Worm (Caenorhabditis elegans) whole organism, L4 larva: ENCODE results near the gene C29F5.1.
A peak's percentile ranks its signal among the peaks of the same experiment; 100 is the strongest.

Experiments
- F10B5.3 ChIP-seq: sonication (generic microtip); optimal IDR thresholded peaks from 2 replicates; lab custom pipeline; 2016; ENCODE audit warnings: mild to moderate bottlenecking, missing genetic modification characterization, missing compliant biosample characterization
- F26F4.8 ChIP-seq: fragments of 200-800 bp; sonication (Bioruptor generic); conservative IDR thresholded peaks from 2 replicates; pipeline ENCODE4 v1.3.6; 2022; ENCODE audit warnings: missing genetic modification characterization, missing compliant biosample characterization
- R02D3.7 ChIP-seq: fragments of 150-350 bp; sonication (generic microtip); optimal IDR thresholded peaks from 3 replicates; lab custom pipeline; 2014; ENCODE audit warnings: missing biosample characterization, missing genetic modification characterization
- Y105C5A.15 ChIP-seq: fragments of 200-800 bp; sonication (Bioruptor generic); IDR thresholded peaks from 2 replicates; pipeline ENCODE4 v1.3.6; 2022; ENCODE audit warnings: missing genetic modification characterization, missing compliant biosample characterization
- Y75B8A.6 ChIP-seq: fragments of 200-800 bp; sonication (Bioruptor generic); IDR thresholded peaks from 2 replicates; pipeline ENCODE4 v1.3.6; 2022; ENCODE audit warnings: missing genetic modification reagents, missing genetic modification characterization, missing compliant biosample characterization
- aly-2 ChIP-seq: sonication (generic microtip); optimal IDR thresholded peaks from 2 replicates; lab custom pipeline; 2018; ENCODE audit warnings: missing biosample characterization, missing genetic modification characterization
- ceh-82 ChIP-seq: sonication (generic microtip); optimal IDR thresholded peaks from 2 replicates; lab custom pipeline; 2017; ENCODE audit warnings: missing biosample characterization, missing genetic modification characterization
- daf-8 ChIP-seq: fragments of 200-800 bp; sonication (Bioruptor generic); IDR thresholded peaks from 2 replicates; pipeline ENCODE4 v1.3.6; 2022; ENCODE audit warnings: missing genetic modification characterization, missing compliant biosample characterization
- dpl-1 ChIP-seq: fragments of 150-350 bp; optimal IDR thresholded peaks from 2 replicates; lab custom pipeline; 2014; ENCODE audit warnings: missing biosample characterization, missing genetic modification reagents, missing genetic modification characterization
- duxl-1 ChIP-seq: sonication (generic microtip); optimal IDR thresholded peaks from 2 replicates; lab custom pipeline; 2016; ENCODE audit warnings: mild to moderate bottlenecking, missing genetic modification characterization, moderate library complexity, missing compliant biosample characterization; ENCODE audit not compliant: poor library complexity
- egl-43 ChIP-seq: fragments of 200-800 bp; sonication (Bioruptor generic); IDR thresholded peaks from 2 replicates; pipeline ENCODE4 v1.3.6; 2022; ENCODE audit warnings: missing genetic modification reagents, missing genetic modification characterization, missing compliant biosample characterization
- hif-1 ChIP-seq, 2 experiments: sonication (generic microtip); optimal IDR thresholded peaks; 2 replicates each; lab custom pipeline; 2016 to 2017; ENCODE audit warnings: missing compliant biosample characterization in 2 of 2, missing genetic modification characterization in 2 of 2, missing genetic modification reagents in 2 of 2, missing genotype in 2 of 2, mild to moderate bottlenecking in 1 of 2
- hlh-11 ChIP-seq: fragments of 200-800 bp; sonication (Bioruptor generic); optimal IDR thresholded peaks from 2 replicates; lab custom pipeline; 2018; ENCODE audit warnings: mild to moderate bottlenecking, missing genetic modification characterization, missing compliant biosample characterization
- hlh-30 ChIP-seq: sonication (generic microtip); optimal IDR thresholded peaks from 2 replicates; lab custom pipeline; 2017; ENCODE audit warnings: antibody characterized with exemption, mild to moderate bottlenecking, missing genetic modification characterization, missing compliant biosample characterization; ENCODE audit not compliant: insufficient read depth
- jun-1 ChIP-seq: fragments of 150-350 bp; optimal IDR thresholded peaks from 2 replicates; lab custom pipeline; 2014; ENCODE audit warnings: missing biosample characterization, missing genetic modification reagents, missing genetic modification characterization
- lim-7 ChIP-seq: fragments of 200-800 bp; sonication (Bioruptor generic); IDR thresholded peaks from 2 replicates; pipeline ENCODE4 v1.3.6; 2022; ENCODE audit warnings: missing genetic modification characterization, missing compliant biosample characterization
- lin-13 ChIP-seq: fragments of 150-350 bp; optimal IDR thresholded peaks from 2 replicates; lab custom pipeline; 2014; ENCODE audit warnings: missing biosample characterization, missing genetic modification reagents, missing genetic modification characterization
- lin-39 ChIP-seq: fragments of 150-350 bp; optimal IDR thresholded peaks from 2 replicates; lab custom pipeline; 2014; ENCODE audit warnings: missing biosample characterization, missing genetic modification reagents, missing genetic modification characterization
- madf-5 ChIP-seq, 2 experiments: fragments of 200-800 bp; sonication (Bioruptor generic); IDR thresholded peaks; 2 replicates each; pipeline ENCODE4 v1.3.6; 2022; ENCODE audit warnings: missing compliant biosample characterization in 2 of 2, missing genetic modification characterization in 2 of 2
- mep-1 ChIP-seq: fragments of 150-350 bp; sonication (generic microtip); optimal IDR thresholded peaks from 3 replicates; lab custom pipeline; 2014; ENCODE audit warnings: missing biosample characterization, missing genetic modification characterization
- nhr-10 ChIP-seq: fragments of 150-350 bp; optimal IDR thresholded peaks from 2 replicates; lab custom pipeline; 2014; ENCODE audit warnings: missing biosample characterization, missing genetic modification characterization
- nhr-11 ChIP-seq: fragments of 150-350 bp; optimal IDR thresholded peaks from 2 replicates; lab custom pipeline; 2014; ENCODE audit warnings: missing biosample characterization, missing genetic modification characterization
- nhr-111 ChIP-seq: fragments of 200-800 bp; sonication (Bioruptor generic); optimal IDR thresholded peaks from 2 replicates; lab custom pipeline; 2018; ENCODE audit warnings: mild to moderate bottlenecking, missing genetic modification characterization, missing compliant biosample characterization
- nhr-237 ChIP-seq: sonication (generic microtip); optimal IDR thresholded peaks from 2 replicates; lab custom pipeline; 2017; ENCODE audit warnings: missing biosample characterization, missing genetic modification characterization
- pha-4 ChIP-seq, 2 experiments: fragments of 150-350 bp in 1 of 2; fragments of 200-800 bp in 1 of 2; sonication (Bioruptor generic) in 1 of 2; IDR thresholded peaks in 1 of 2; optimal IDR thresholded peaks in 1 of 2; 2 replicates each; pipeline versions ENCODE4 v1.3.6 to Lab custom; 2014 to 2022; ENCODE audit warnings: missing genetic modification characterization in 2 of 2, missing genetic modification reagents in 2 of 2, missing biosample characterization in 1 of 2, missing compliant biosample characterization in 1 of 2
- php-3 ChIP-seq: fragments of 200-800 bp; sonication (Bioruptor generic); IDR thresholded peaks from 2 replicates; pipeline ENCODE4 v1.3.6; 2022; ENCODE audit warnings: missing genetic modification reagents, missing genetic modification characterization, missing compliant biosample characterization
- sdz-12 ChIP-seq: fragments of 200-800 bp; sonication (Bioruptor generic); optimal IDR thresholded peaks from 2 replicates; lab custom pipeline; 2018; ENCODE audit warnings: mild to moderate bottlenecking, missing genetic modification characterization, missing compliant biosample characterization
- skn-1 ChIP-seq: fragments of 150-350 bp; optimal IDR thresholded peaks from 2 replicates; lab custom pipeline; 2014; ENCODE audit warnings: missing biosample characterization, missing genetic modification characterization
- spr-1 ChIP-seq: sonication (generic microtip); optimal IDR thresholded peaks from 2 replicates; lab custom pipeline; 2016; ENCODE audit warnings: mild to moderate bottlenecking, missing genetic modification characterization, missing compliant biosample characterization
- unc-39 ChIP-seq: sonication (generic microtip); optimal IDR thresholded peaks from 2 replicates; lab custom pipeline; 2017; ENCODE audit warnings: missing biosample characterization, missing genetic modification characterization
- unc-62 ChIP-seq, 3 experiments: fragments of 150-350 bp in 1 of 3; sonication (generic microtip); optimal IDR thresholded peaks in 2 of 3; peaks in 1 of 3; 1 replicate in 1 of 3; 2 replicates in 2 of 3; lab custom pipeline; 2014 to 2017; ENCODE audit warnings: missing biosample characterization in 3 of 3, missing genetic modification characterization in 3 of 3, missing genetic modification reagents in 3 of 3, missing genotype in 1 of 3
- zfp-2 ChIP-seq: sonication (generic microtip); optimal IDR thresholded peaks from 2 replicates; lab custom pipeline; 2016; ENCODE audit warnings: mild to moderate bottlenecking, missing genetic modification characterization, missing compliant biosample characterization
- zfp-3 ChIP-seq: fragments of 200-800 bp; sonication (Bioruptor generic); conservative IDR thresholded peaks from 2 replicates; pipeline ENCODE4 v1.3.6; 2022; ENCODE audit warnings: missing genetic modification reagents, missing genetic modification characterization, missing compliant biosample characterization
- ztf-7 ChIP-seq: fragments of 150-350 bp; optimal IDR thresholded peaks from 2 replicates; lab custom pipeline; 2014; ENCODE audit warnings: missing biosample characterization, missing genetic modification characterization

C29F5.1 gene

ce11 chrII:6348360-6348759 is 45.0 kb downstream of the C29F5.1 start (continued):
- TF ChIP-seq hlh-11 (tag; lab: Kevin White, UChicago) = peak; percentile 98
- TF ChIP-seq ceh-82 (tag; lab: Kevin White, UChicago) = no peak
- TF ChIP-seq mep-1 (tag; lab: Kevin White, UChicago) = peak; percentile 89
- peak; percentile 90 for TF ChIP-seq nhr-11 (tag; lab: Kevin White, UChicago)
- peak; percentile 78 for TF ChIP-seq egl-43 (GFP tag; lab: Robert Waterston, UW)
- TF ChIP-seq hif-1 (tag; optimal IDR thresholded peaks at IDR 0.05; lab: Kevin White, UChicago) = peak in 1 of 2 experiments; percentile 74
- TF ChIP-seq ztf-7 (tag; lab: Kevin White, UChicago) = peak; percentile 77
- peak; percentile 70; the same call in 1 of the 2 replicates for TF ChIP-seq pha-4 (GFP tag; IDR thresholded peaks at IDR 0.05; lab: Robert Waterston, UW)
- TF ChIP-seq pha-4 (tag; optimal IDR thresholded peaks at IDR 0.05; lab: Kevin White, UChicago) = peak; percentile 88
- peak; percentile 64 for TF ChIP-seq jun-1
- 0 out of 4 replicates have a peak, but pooled peaks of 1 of the 2 experiments have one; percentile 23 for TF ChIP-seq madf-5 (GFP tag; IDR thresholded peaks at IDR 0.05; lab: Robert Waterston, UW)

ce11 chrII:6349968-6350367 is 46.6 kb downstream of the C29F5.1 start:
- no peak for TF ChIP-seq zfp-3
- no peak for TF ChIP-seq lim-7
- TF ChIP-seq Y75B8A.6 (GFP tag; lab: Robert Waterston, UW) = no peak
- no peak for TF ChIP-seq F10B5.3 (tag; lab: Kevin White, UChicago)
- no peak for TF ChIP-seq php-3
- TF ChIP-seq unc-39 (tag; lab: Kevin White, UChicago) = no peak
- TF ChIP-seq unc-62 (GFP tag; optimal IDR thresholded peaks at IDR 0.05 in 1 of 2; lab: Kevin White, UChicago) = no peak
- TF ChIP-seq unc-62 (tag; optimal IDR thresholded peaks at IDR 0.05; lab: Kevin White, UChicago) = no peak
- TF ChIP-seq duxl-1 (tag; lab: Kevin White, UChicago) = no peak
- TF ChIP-seq ztf-7 (tag; lab: Kevin White, UChicago) = no peak

- no peak for TF ChIP-seq zfp-2 (tag; lab: Kevin White, UChicago)
- TF ChIP-seq lin-39 (tag; lab: Kevin White, UChicago) = no peak
- no peak for TF ChIP-seq zfp-3
- no peak for TF ChIP-seq madf-5 (GFP tag; IDR thresholded peaks at IDR 0.05; lab: Robert Waterston, UW)
- no peak for TF ChIP-seq lin-13 (GFP tag; lab: Kevin White, UChicago)
- TF ChIP-seq R02D3.7 = no peak
- no peak for TF ChIP-seq hlh-30 (tag; lab: Kevin White, UChicago)
- no peak for TF ChIP-seq F26F4.8 (GFP tag; lab: Robert Waterston, UW)
- TF ChIP-seq sdz-12 (GFP tag; lab: Kevin White, UChicago) = no peak
- no peak for TF ChIP-seq nhr-10 (tag; lab: Kevin White, UChicago)
- no peak for TF ChIP-seq Y105C5A.15 (GFP tag; lab: Robert Waterston, UW)
- TF ChIP-seq aly-2 (tag; lab: Kevin White, UChicago) = no peak
- no peak for TF ChIP-seq nhr-111 (GFP tag; lab: Kevin White, UChicago)
- no peak for TF ChIP-seq dpl-1
- TF ChIP-seq daf-8 = no peak
- no peak for TF ChIP-seq spr-1 (tag; lab: Kevin White, UChicago)
- TF ChIP-seq skn-1 (tag; lab: Kevin White, UChicago) = no peak
- TF ChIP-seq nhr-237 = no peak
- TF ChIP-seq, all 104 proteins: peak for 0
Measured at ce11 chrII:6351887-6352286, 48.6 kb downstream of the C29F5.1 start, which contains the start of gene C32D5.10. Gene C32D5.10, minus strand, starts transcription at chrII:6351987.
